Worm (Caenorhabditis elegans) whole organism, mixed stage, embryonic: ENCODE data around the gene Y113G7A.14.

Experiments used
- blmp-1 ChIP-seq: fragments of 150-350 bp; optimal IDR thresholded peaks from 2 replicates; lab custom pipeline; 2014; ENCODE audit warnings: missing biosample characterization, missing genetic modification characterization
- ceh-39 ChIP-seq: fragments of 150-350 bp; optimal IDR thresholded peaks from 2 replicates; lab custom pipeline; 2014; ENCODE audit warnings: missing biosample characterization, missing genetic modification characterization
- ces-1 ChIP-seq: fragments of 150-350 bp; optimal IDR thresholded peaks from 2 replicates; lab custom pipeline; 2014; ENCODE audit warnings: missing biosample characterization, missing genetic modification reagents, missing genetic modification characterization
- flh-1 ChIP-seq: fragments of 200-800 bp; sonication (Bioruptor generic); optimal IDR thresholded peaks from 2 replicates; lab custom pipeline; 2018; ENCODE audit warnings: mild to moderate bottlenecking, missing genetic modification characterization, moderate library complexity, missing compliant biosample characterization
- lin-13 ChIP-seq: fragments of 150-350 bp; optimal IDR thresholded peaks from 2 replicates; lab custom pipeline; 2014; ENCODE audit warnings: missing biosample characterization, missing genetic modification characterization
- nhr-237 ChIP-seq: fragments of 150-350 bp; optimal IDR thresholded peaks from 2 replicates; lab custom pipeline; 2014; ENCODE audit warnings: missing biosample characterization, missing genetic modification characterization
- nhr-76 ChIP-seq: sonication (generic microtip); optimal IDR thresholded peaks from 2 replicates; lab custom pipeline; 2017; ENCODE audit warnings: missing biosample characterization, missing genetic modification characterization
- snpc-4 ChIP-seq: fragments of 150-350 bp; optimal IDR thresholded peaks from 2 replicates; lab custom pipeline; 2014; ENCODE audit warnings: missing biosample characterization, missing genetic modification characterization
- unc-62 ChIP-seq: fragments of 150-350 bp; optimal IDR thresholded peaks from 2 replicates; lab custom pipeline; 2014; ENCODE audit warnings: missing biosample characterization, missing genetic modification reagents, missing genetic modification characterization
- ztf-11 ChIP-seq: fragments of 150-350 bp; optimal IDR thresholded peaks from 2 replicates; lab custom pipeline; 2014; ENCODE audit warnings: missing biosample characterization, missing genetic modification characterization

ce11 chrV:20125137-20125536 is 13.1 kb downstream of the Y113G7A.14 start:
- TF ChIP-seq lin-13 (tag; lab: Kevin White, UChicago) = no peak
- TF ChIP-seq ceh-39 (tag; lab: Kevin White, UChicago) = no peak
- no peak for TF ChIP-seq unc-62 (GFP tag; lab: Kevin White, UChicago)
- TF ChIP-seq ces-1 (GFP tag; lab: Kevin White, UChicago) = no peak
- TF ChIP-seq snpc-4 (tag; lab: Kevin White, UChicago) = no peak
- no peak for TF ChIP-seq ztf-11
- no peak for TF ChIP-seq blmp-1 (tag; lab: Kevin White, UChicago)
- no peak for TF ChIP-seq flh-1 (GFP tag; lab: Kevin White, UChicago)
- no peak for TF ChIP-seq nhr-237 (tag; lab: Kevin White, UChicago)
- TF ChIP-seq nhr-76 (tag; lab: Kevin White, UChicago) = no peak
